Worm (Caenorhabditis elegans) whole organism, dauer: ENCODE results near the gene str-32.
"Not testable (repeated sequence)": the region's sequence is repeated elsewhere in the genome, so short reads cannot be mapped to it uniquely, and the experiment has no call there.

Experiments
- unc-62 ChIP-seq: sonication (generic microtip); optimal IDR thresholded peaks from 2 replicates; lab custom pipeline; 2017; ENCODE audit warnings: missing biosample characterization, missing genetic modification reagents, missing genetic modification characterization

str-32 gene

DNA sequence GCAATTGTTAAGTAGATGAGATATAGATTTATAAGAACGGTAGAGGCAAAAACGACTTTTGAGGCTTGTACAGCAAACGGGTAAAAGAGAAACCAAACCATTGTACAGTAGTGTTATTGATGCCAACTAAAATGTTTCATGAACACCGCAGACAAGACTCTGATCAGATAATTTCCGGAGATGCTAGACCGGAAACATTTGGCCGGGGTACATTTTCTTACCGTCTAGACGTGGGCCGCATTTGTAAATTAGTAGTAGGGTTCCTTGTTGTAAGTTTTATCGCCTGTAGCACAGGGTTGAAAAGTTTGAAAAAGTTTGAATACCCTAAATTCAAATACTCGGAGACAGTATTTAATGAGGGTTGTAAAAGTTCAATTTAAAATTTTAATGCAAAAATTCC is at the start of gene str-32:
Gene str-32, minus strand, starts transcription at position 101 of the 400 bp plus-strand sequence.
- TF ChIP-seq unc-62 (GFP tag; lab: Kevin White, UChicago): no peak

DNA sequence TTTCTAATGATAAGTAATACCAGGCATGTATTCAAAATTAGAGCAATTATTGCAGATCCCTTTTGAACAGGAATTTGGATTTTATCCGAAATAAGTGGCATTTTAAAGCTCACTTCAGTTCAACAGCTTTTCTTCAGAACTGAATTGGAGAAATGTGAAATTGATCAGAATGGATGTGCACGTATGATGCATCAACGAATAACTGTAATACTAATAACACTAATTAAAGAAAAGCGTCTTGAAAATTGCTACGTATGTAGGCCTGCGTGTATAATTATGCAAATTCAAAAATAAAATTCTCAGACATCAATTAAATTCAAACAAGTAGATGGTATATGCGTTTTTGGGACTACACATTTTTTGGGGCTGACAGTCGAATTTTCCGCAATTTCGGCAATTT is 48.6 kb upstream of the str-32 start, which contains the start of gene str-205:
Gene str-205, minus strand, starts transcription at position 101 of the 400 bp plus-strand sequence.
- no peak for TF ChIP-seq unc-62 (GFP tag; lab: Kevin White, UChicago)

DNA sequence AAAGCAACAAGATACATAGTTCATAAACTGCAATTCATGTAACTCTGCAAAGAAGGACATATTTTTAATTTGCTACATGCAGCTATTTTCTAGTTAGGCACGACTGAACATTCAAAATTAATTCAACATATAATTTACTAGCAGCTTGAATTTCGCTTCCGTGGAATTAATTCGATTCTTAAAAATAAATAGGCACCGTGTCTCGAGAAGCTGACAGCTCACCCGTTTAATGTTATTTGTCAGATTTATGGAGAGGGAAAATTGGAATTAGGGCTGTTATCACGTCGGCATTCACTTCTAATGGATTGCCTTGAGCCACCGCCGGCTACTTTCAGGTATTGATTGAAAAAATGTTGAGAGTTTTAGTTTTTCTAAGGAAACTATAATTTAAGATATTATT is 45.1 kb upstream of the str-32 start, which contains the start of gene srh-21:
Gene srh-21, plus strand, starts transcription at position 301 of the 400 bp plus-strand sequence.
- TF ChIP-seq unc-62 (GFP tag; lab: Kevin White, UChicago): no peak

DNA sequence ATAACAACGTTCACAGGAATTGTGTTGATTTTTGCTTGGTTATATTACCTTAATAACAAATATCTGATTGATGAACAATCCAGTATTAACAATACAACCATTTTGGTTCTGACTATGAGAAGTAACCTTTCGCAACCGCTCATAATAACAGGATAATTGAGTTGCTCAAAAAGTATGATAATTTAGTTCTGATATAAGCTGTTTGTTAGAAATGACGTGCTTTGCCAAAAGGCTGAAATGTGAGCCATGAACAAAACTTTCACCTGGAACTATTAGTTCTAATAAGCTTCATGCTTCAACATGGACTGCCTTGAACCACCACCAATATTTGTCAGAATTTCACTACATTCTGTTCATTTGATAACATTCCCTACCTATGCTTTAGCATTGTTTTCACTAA is 43.3 kb upstream of the str-32 start, which contains the start of gene srh-20:
Gene srh-20, plus strand, starts transcription at position 301 of the 400 bp plus-strand sequence.
- TF ChIP-seq unc-62 (GFP tag; lab: Kevin White, UChicago): no peak

DNA sequence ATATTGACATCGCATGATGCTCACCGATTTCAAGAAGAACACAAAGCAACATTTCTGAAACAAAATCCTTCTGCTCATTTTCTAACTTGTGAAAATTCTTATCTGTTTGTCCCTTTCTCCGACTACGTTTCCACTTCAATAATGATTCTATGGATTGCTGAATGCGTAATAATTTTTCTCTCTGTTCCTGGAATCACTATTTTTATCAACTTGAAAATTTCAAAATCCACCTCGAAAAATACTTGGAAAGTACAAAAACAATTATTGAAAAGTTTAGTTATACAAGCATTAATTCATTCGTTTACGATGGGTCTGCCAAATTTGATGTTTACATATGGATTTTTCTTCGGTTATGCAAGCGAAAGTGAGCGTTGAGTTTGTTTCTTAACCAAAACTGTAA is 40.7 kb upstream of the str-32 start, which contains the start of gene srh-22:
Gene srh-22, plus strand, starts transcription at position 301 of the 400 bp plus-strand sequence.
- TF ChIP-seq unc-62 (GFP tag; lab: Kevin White, UChicago): no peak

DNA sequence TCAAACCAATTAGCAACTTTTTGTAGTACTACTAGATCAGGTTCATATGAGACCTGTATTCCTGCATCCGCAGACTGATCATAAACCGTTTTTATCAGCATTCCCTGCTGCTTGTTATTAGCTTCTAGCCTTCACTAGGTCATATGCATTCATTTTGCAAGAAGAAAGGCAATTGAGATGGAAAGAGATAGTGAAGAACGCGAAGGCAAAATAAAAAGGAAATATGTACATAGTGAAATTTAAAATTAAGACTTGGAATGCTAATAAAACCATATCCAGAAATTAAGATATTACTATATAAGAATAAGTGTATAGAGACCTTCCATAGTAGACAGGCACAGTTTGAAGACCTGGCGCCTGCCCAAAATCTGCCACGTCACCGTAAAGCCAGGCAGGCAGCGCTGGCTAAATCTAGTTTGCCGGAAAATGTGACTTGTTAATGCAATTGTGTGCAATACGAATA is 39.4 kb upstream of the str-32 start, which contains the start of the genes C02E7.8 and srh-23:
Gene C02E7.8, minus strand, starts transcription at position 101 of the 463 bp plus-strand sequence.
Gene srh-23, plus strand, starts transcription at position 413 of the 463 bp plus-strand sequence.
- TF ChIP-seq unc-62 (GFP tag; lab: Kevin White, UChicago): no peak

DNA sequence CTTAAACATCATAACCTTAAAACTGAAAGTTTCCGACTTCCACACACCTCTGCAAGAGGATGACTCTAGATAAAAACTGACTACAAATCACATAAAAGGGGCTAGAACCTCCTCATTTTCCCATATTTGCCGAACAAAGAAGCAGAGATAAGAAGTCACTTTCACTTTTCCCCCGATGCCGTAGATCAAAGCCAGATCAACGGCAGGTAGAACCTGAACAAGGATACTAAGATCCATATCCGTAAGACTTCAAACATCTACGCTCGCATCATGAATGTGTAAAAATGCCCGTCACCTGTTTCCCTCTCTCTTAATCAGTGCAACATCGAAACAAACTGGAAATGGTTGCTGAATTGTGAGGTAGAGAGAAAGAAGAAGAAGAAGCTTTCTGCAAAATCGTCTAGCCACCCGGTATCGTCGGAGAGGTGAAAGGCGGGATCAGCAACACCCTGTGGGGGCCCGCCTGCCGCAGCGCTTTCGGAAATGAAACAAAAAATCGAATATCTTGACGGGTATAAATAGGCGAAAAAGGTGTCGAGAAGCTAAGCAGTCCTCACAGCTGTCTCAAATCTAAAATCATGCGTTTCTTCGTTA is 37.5 kb upstream of the str-32 start, which contains the start of gene C02E7.6:
Gene C02E7.6, plus strand, starts transcription at position 544 of the 594 bp plus-strand sequence.
- no peak for TF ChIP-seq unc-62 (GFP tag; lab: Kevin White, UChicago)

DNA sequence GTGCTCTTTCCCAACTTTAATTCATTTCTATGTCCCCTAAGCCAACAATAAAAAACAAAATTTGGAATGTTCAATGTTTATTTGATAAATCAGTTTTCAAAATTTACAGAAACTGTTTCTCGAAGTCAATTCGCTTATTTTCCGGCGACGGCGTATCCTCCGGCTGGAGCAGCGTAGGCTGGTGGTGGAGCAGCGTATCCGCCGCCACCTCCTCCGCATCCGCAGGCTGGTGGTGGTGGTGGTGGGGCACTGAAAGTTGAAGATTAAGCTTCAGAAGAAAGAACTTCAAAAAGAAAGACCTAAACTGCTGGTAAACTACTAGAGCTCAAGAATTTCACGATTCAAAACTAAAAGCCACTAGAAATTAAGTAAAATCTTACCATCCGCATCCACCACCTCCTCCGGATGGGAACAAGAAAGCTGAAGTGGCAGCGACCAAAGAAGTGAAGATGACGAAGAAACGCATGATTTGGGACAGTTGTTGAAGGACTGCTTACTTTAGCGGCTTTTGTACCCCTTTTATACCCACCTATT is 36.9 kb upstream of the str-32 start, which contains the start of gene C02E7.7:
Gene C02E7.7, minus strand, starts transcription at position 484 of the 534 bp plus-strand sequence.
- TF ChIP-seq unc-62 (GFP tag; lab: Kevin White, UChicago): no peak

DNA sequence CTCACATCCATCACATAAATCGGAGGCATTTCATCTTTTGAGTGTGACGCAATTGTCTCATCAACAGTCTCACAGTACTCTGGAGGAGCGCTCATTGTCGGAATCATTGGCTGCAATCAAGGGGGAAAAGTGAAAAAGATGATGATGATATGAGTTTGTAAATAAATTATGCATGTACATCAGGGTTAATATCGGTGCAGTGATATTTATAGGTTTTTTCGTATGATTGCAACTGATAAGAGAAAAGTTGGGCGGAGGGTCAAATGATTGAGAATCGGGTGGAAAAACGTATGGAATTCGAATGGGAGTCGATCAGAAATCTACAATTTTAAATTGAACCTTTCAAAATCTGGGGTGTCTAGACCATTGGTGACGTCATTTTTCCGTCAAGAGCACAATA is 33.6 kb upstream of the str-32 start, which contains the start of gene H23N18.6:
Gene H23N18.6, minus strand, starts transcription at position 201 of the 400 bp plus-strand sequence.
- TF ChIP-seq unc-62 (GFP tag; lab: Kevin White, UChicago): no peak

DNA sequence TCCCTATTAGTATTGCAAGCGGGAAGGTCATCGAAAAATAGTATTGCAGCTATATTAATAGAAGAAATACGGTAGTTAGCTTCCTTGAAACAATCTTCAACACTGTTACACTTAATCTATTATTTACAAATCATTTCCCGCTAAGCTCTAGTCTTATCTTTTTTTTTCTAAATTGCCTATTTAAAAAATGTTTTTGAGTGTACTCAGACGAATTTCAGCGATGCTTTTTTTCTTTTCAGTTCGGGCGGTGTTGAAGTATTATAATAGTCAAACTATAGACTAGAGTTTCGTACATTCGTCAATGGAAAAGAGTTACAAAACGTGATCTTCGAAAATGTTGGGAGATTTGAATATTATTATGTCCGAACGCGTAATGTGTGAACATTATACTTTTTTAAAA is 32.6 kb upstream of the str-32 start:
- TF ChIP-seq unc-62 (GFP tag; lab: Kevin White, UChicago): no peak

DNA sequence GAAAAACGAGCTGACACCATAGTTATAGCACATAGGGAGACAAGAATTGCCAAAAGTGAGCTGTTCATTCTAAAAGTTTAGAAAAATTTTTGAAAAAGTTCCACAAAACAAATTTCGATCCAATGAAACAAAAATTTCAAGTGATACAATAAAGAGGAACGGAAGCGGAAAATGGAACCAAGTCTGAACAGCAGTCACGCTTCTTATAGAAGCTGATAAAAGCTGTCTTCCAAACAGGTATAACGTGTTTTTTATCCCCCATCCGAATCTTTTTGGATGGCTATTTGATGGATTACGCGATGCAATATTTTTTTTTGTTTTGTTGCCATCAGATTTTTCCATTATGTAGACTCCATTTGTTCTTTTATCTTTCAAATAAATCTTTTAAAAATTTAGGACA is 31.0 kb upstream of the str-32 start, which contains the start of gene H23N18.5:
Gene H23N18.5, minus strand, starts transcription at position 69 of the 400 bp plus-strand sequence.
- no peak for TF ChIP-seq unc-62 (GFP tag; lab: Kevin White, UChicago)

DNA sequence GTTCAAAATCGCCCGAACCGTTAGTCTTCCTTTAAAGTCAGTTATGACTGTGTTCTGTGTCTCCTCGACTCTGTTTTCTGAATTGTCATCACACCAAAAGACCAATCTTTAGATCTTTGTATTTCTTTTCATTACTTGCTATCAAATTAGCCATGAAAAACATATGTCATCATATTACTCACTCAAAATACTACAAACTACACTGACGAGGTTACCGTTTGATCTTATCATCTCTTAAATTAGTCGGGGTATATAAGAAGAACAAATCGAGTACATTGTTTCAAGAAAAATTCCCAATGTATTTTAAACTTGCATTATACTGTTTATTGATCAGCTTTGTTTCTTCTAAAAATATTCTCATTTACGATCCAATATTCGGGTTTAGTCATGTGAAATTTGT is 27.3 kb upstream of the str-32 start, which contains the start of gene ugt-13:
Gene ugt-13, plus strand, starts transcription at position 294 of the 400 bp plus-strand sequence.
- TF ChIP-seq unc-62 (GFP tag; lab: Kevin White, UChicago): no peak

DNA sequence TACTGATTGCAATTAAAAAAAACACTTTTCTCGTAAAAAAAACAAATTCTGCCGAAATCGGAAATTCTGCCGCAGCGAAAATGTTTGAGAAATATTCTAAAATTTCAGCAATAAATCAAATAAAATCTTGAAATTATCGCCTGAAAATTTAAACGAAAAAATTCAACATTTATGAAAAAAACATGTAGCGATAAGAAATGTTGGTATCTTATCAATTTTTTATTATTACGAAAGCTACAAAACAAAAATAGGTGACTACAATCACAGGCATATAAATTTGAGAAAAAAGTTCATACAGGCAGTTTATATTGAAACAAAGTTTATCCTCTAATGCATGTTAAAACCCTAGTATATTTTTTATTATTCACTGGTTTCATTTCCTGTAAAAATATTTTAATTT is 24.7 kb upstream of the str-32 start, which contains the start of gene ugt-14:
Gene ugt-14, plus strand, starts transcription at position 301 of the 400 bp plus-strand sequence.
- TF ChIP-seq unc-62 (GFP tag; lab: Kevin White, UChicago): no peak

DNA sequence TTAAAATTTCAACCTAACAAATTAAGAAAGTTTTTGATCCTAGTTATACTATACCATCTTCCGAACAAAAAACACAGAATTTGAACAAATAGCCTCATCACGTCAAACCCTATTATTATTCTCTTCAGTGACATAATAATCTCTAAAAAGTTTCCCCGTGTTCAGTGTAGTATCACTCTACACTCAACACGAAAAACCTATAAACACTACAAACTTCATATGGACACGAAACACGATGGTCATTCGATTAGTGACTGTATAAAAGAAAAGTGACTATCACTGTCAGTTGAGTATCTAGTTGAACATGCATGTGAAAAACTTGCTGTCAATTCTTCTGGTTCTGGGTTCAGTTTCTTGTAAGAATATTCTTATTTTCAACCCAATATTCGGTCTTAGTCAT is 22.4 kb upstream of the str-32 start, which contains the start of gene ugt-8:
Gene ugt-8, plus strand, starts transcription at position 235 of the 400 bp plus-strand sequence.
- no peak for TF ChIP-seq unc-62 (GFP tag; lab: Kevin White, UChicago)

DNA sequence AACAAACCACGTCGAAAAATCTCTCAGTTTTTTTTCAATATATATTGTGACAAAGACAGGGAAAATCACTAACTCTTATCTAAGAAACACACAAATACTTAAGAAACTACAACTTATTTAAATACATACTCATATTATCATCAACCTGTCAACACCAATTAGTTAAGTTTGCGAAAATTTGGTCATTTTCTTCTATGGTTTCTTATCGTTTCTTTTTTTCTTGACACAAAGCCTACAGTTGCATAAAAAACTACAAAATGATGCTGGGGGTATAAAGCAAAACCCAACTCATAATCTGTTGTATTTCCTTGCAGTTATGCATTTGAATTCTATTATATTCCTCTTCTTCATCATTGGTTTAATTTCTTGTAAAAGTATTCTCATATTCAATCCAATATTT is 19.8 kb upstream of the str-32 start, which contains the start of gene ugt-67:
Gene ugt-67, plus strand, starts transcription at position 301 of the 400 bp plus-strand sequence.
- no peak for TF ChIP-seq unc-62 (GFP tag; lab: Kevin White, UChicago)

DNA sequence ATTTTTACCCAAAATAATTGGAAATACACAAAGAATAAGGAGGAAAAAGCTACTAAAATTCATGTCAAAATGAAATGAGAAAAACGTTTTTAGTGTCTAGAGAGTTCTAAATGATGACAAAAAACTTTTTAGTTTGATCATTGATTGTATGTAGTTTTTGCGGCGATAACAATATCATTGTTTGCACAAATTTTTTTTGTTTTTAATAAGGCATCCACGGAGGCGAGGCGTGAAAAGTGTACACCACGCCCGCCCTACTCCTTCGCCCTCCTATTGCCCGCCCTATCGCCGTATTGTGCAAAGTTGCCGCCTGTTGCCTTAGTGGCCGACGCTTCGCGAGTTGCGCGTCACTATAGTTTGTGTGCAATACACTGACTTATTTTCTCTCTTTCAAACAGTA is 18.7 kb upstream of the str-32 start, which contains the start of gene ugt-10:
Gene ugt-10, minus strand, starts transcription at position 101 of the 400 bp plus-strand sequence.
- not testable (repeated sequence) for TF ChIP-seq unc-62 (GFP tag; lab: Kevin White, UChicago)
